Worm (Caenorhabditis elegans): ENCODE data around the gene R08A2.9.
A peak's percentile ranks its signal among the peaks of the same experiment; 100 is the strongest.

- peak; percentile 66 for TF ChIP-seq ama-1 (optimal IDR thresholded peaks at IDR 0.05)
- no peak for TF ChIP-seq hmbx-1 (tag; optimal IDR thresholded peaks at IDR 0.05)
- TF ChIP-seq pes-1 (GFP tag; IDR thresholded peaks at IDR 0.05): peak; percentile 54; the same call in 1 of the 2 replicates
- no peak for TF ChIP-seq hnd-1 (tag; optimal IDR thresholded peaks at IDR 0.05)
- no peak for TF ChIP-seq sea-1 (GFP tag; conservative IDR thresholded peaks at IDR 0.05)
- TF ChIP-seq F13C5.2 (tag; optimal IDR thresholded peaks at IDR 0.05): no peak
- no peak for TF ChIP-seq B0310.2 (tag; optimal IDR thresholded peaks at IDR 0.05)
- no peak for TF ChIP-seq ceh-36 (tag; optimal IDR thresholded peaks at IDR 0.05)
- TF ChIP-seq aly-1 (tag; optimal IDR thresholded peaks at IDR 0.05): no peak
Measured at ce11 chrV:14685435-14686058, 22.5 kb upstream of the R08A2.9 start, which contains the start of gene C47E8.4.
